Worm (Caenorhabditis elegans): ENCODE results near the gene clec-119.

ce11 chrII:1236003-1236402 lies 19.7 kb upstream of the clec-119 start:
- TF ChIP-seq unc-55 (GFP tag; optimal IDR thresholded peaks at IDR 0.05) (no peak), ceh-31 (tag; optimal IDR thresholded peaks at IDR 0.05) (no peak), K09A11.1 (tag; optimal IDR thresholded peaks at IDR 0.05; ENCODE audit: insufficient read depth) (no peak), syd-9 (tag; optimal IDR thresholded peaks at IDR 0.05) (no peak)

All from whole organism, late embryonic.